Fruit fly (Drosophila melanogaster) whole organism: Measurements from ENCODE around the gene CG4301.

Experiments used
- CG8478 ChIP-seq: fragments of >200 bp; optimal IDR thresholded peaks from 2 replicates; lab custom pipeline; 2018; ENCODE audit warnings: inconsistent platforms
- Dll ChIP-seq: fragments of >200 bp; optimal IDR thresholded peaks from 2 replicates; lab custom pipeline; 2017
- EcR ChIP-seq, 2 experiments: fragments of >200 bp; optimal IDR thresholded peaks; 2 replicates each; lab custom pipeline; 2017; ENCODE audit warnings: missing biosample characterization in 2 of 2, missing genetic modification characterization in 2 of 2, missing genetic modification reagents in 2 of 2
- pan ChIP-seq: fragments of >200 bp; optimal IDR thresholded peaks from 2 replicates; lab custom pipeline; 2017
- psq ChIP-seq: fragments of >200 bp; optimal IDR thresholded peaks from 2 replicates; lab custom pipeline; 2017
- usp ChIP-seq: fragments of >200 bp; optimal IDR thresholded peaks from 2 replicates; lab custom pipeline; 2017; ENCODE audit warnings: missing biosample characterization, missing genetic modification characterization, mixed read lengths

CG4301 gene

dm6 chrX:16385942-16386392, 19.3 kb upstream of the CG4301 start:
- TF ChIP-seq pan (lab: Kevin White, UChicago), result no peak

- TF ChIP-seq pan (lab: Kevin White, UChicago), result no peak
- TF ChIP-seq EcR (GFP tag; optimal IDR thresholded peaks at IDR 0.05; lab: Kevin White, UChicago), result no peak
- no peak for TF ChIP-seq psq
- no peak for TF ChIP-seq Dll (lab: Kevin White, UChicago)
- no peak for TF ChIP-seq CG8478 (lab: Kevin White, UChicago)
- TF ChIP-seq usp (GFP tag; lab: Kevin White, UChicago), result no peak
Measured at dm6 chrX:16391397-16391796, 13.9 kb upstream of the CG4301 start, which contains the start of the genes TH1 and mei-41. Gene TH1, minus strand, starts transcription at chrX:16391438. Gene mei-41, plus strand, starts transcription at chrX:16391698.

- no peak for TF ChIP-seq EcR (GFP tag; optimal IDR thresholded peaks at IDR 0.05; lab: Kevin White, UChicago)
- TF ChIP-seq pan (lab: Kevin White, UChicago), result no peak
- no peak for TF ChIP-seq psq
- no peak for TF ChIP-seq CG8478 (lab: Kevin White, UChicago)
- TF ChIP-seq usp (GFP tag; lab: Kevin White, UChicago), result no peak
- no peak for TF ChIP-seq Dll (lab: Kevin White, UChicago)
Measured at dm6 chrX:16403811-16404420, 1.4 kb upstream of the CG4301 start.

dm6 chrX:16404803-16405202, 506 bp upstream of the CG4301 start, which contains the start of gene CG9981:
Gene CG9981, minus strand, starts transcription at chrX:16405122.
- TF ChIP-seq Dll (lab: Kevin White, UChicago) (no peak), EcR (GFP tag; optimal IDR thresholded peaks at IDR 0.05; lab: Kevin White, UChicago) (no peak), CG8478 (lab: Kevin White, UChicago) (no peak), pan (lab: Kevin White, UChicago) (no peak), psq (no peak), usp (GFP tag; lab: Kevin White, UChicago) (no peak)

dm6 chrX:16406083-16406482, 774 bp downstream of the CG4301 start:
- TF ChIP-seq Dll (lab: Kevin White, UChicago) (no peak), EcR (GFP tag; optimal IDR thresholded peaks at IDR 0.05; lab: Kevin White, UChicago) (no peak), CG8478 (lab: Kevin White, UChicago) (no peak), psq (no peak), pan (lab: Kevin White, UChicago) (no peak), usp (GFP tag; lab: Kevin White, UChicago) (no peak)

DNA sequence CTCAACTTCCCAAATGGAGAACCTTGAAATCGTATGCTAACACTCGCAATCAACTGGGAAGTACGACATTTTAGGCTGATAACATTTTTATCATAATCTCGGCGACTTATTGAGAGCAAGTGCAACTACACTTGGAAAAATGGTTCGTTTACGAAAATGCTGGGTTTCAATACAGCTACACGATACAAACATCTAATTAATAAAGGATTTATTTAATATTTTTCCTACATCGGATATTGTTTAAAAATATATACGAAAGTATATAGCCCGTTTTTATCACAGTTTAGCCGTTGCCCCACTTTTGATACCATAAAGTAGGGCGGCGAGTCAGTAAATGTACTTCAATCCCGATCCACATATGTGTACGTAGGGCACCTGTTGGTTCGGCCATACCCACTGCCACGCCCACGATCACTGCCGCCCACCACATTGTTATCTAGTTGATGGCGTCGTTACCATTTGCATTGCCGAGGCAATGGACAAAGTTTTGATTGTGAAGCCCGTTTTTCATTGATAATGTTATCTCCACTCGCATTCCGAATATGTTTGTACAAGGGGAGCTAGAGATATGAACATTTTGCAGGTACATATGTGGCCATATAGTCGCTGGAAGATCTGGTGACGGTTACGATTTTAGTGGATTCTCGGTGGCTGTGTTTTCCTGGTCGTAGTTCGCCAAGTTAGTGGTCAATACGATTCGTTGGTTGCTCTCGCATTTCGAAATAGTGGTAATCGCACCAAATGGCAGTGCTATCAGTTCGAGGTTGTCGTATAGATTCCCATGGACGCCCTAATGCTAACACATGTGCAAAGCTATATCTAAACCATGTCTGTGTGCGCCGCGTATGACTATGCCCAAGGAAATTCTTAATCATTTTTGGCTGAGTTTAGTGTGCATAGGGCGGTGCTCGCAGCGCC, 9.4 kb downstream of the CG4301 start, which contains the start of gene Traf-like:
Gene Traf-like (plus strand): TSS at position 596 of the 918 bp plus-strand sequence.
- TF ChIP-seq pan (lab: Kevin White, UChicago) (no peak), psq (no peak), Dll (lab: Kevin White, UChicago) (no peak), CG8478 (lab: Kevin White, UChicago) (no peak), usp (GFP tag; lab: Kevin White, UChicago) (no peak), EcR (GFP tag; optimal IDR thresholded peaks at IDR 0.05; lab: Kevin White, UChicago) (no peak)

DNA sequence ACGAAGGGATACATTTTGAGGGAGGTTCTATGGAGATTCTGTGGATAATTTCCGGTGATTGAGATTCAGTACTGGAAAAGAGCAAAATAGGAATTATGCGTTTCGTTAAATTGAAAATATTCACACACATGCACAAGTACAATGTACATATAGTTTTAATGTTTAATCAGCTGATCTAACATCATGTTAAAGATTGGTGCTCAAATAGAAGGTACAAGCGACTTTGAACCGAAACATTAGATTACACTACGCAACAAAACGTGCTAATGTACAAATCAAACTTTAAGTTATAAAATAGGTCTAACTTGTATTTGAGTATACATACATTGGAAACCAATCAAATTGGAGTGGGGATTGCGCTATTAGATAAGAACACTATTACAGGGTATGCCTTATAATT, 14.7 kb downstream of the CG4301 start:
- TF ChIP-seq EcR (GFP tag; optimal IDR thresholded peaks at IDR 0.05; lab: Kevin White, UChicago), result no peak
- TF ChIP-seq CG8478 (lab: Kevin White, UChicago), result no peak
- TF ChIP-seq Dll (lab: Kevin White, UChicago), result no peak
- TF ChIP-seq usp (GFP tag; lab: Kevin White, UChicago), result no peak
- no peak for TF ChIP-seq pan (lab: Kevin White, UChicago)
- TF ChIP-seq psq, result no peak

DNA sequence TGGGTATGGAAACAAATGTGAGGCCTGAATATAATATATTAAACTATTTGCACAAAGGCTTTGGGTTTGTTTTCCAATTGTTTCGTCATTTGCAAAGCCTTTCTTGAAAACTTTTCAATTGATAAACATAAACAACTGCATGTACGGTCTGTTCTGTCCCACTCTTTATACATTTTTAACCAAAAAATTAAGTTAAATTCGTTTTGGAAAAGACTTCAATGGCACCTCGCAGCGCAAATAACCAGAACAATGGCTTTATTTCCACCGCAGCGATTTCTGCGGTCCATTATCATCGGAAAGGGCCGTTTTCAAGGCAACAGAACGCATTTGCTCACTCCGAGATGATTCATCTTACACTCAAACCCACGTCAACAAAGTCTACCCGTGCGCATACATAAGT, 15.6 kb downstream of the CG4301 start:
- TF ChIP-seq CG8478 (lab: Kevin White, UChicago) (no peak), Dll (lab: Kevin White, UChicago) (no peak), psq (no peak), EcR (GFP tag; optimal IDR thresholded peaks at IDR 0.05; lab: Kevin White, UChicago) (no peak), usp (GFP tag; lab: Kevin White, UChicago) (no peak), pan (lab: Kevin White, UChicago) (no peak)

DNA sequence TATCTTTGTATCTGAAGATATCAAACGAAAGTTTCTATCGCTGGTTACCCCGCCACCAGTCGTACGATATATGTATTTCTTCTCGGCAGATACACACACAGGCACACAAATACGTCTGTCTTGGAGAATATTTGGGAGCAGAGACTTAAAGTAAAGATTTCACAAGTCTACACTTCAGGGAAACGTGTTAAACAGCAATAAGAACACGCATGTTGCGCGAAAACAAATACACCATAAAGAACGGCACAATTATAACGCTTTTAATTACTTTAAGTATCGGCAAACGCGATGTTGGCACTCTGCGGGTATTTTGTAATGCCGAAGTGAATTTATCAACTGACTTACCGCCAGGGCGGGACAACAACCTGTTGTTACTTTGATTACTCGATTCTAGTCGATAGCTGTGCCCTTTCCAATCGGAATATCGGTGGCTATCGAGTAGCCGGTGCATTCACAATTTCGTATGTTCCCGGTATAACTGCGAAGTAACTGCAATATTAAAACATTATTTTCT, 16.6 kb downstream of the CG4301 start, which contains the start of gene AnxB11:
Gene AnxB11 (minus strand): TSS at position 367 of the 514 bp plus-strand sequence.
- TF ChIP-seq EcR (GFP tag; optimal IDR thresholded peaks at IDR 0.05; lab: Kevin White, UChicago) (no peak), Dll (lab: Kevin White, UChicago) (no peak), pan (lab: Kevin White, UChicago) (no peak), usp (GFP tag; lab: Kevin White, UChicago) (no peak), CG8478 (lab: Kevin White, UChicago) (no peak), psq (no peak)

DNA sequence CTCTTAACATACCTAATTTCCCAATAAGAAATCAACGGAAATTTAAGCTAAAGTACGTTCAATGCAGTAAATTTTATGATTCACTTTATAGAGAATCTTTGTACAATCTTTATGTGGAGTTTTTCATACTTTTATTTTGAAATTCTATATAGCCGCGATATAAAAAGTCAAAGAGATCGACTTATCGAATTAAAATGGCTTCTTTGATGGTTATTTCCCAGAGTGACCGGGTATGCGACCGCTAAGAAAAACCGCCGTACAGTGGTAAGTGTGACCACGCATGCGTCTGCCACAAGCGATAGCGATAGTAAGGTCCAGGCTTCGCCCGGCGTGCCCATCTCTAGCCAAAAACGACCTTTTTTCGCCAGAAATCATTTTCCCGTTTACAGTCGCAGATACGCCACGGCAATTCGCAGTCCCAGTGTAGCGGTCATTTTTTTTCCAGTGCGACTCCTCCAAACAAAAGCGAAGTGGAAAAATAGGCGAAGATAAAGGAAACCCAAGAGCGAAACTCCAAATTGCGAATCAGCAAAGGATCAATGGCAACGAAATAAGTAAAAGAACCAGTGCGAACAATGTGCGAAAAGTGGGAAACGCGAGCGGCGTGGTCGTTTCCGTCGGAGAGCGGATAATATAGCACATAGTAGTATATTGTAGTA, 17.3 kb downstream of the CG4301 start, which contains the start of gene hang:
Gene hang (plus strand): TSS at position 366 of the 659 bp plus-strand sequence.
- TF ChIP-seq psq (no peak), usp (GFP tag; lab: Kevin White, UChicago) (no peak), CG8478 (lab: Kevin White, UChicago) (no peak), Dll (lab: Kevin White, UChicago) (no peak), EcR (GFP tag; optimal IDR thresholded peaks at IDR 0.05; lab: Kevin White, UChicago) (no peak), pan (lab: Kevin White, UChicago) (no peak)
